Fruit fly (Drosophila melanogaster): ENCODE measurements around the gene GCC185.

DNA sequence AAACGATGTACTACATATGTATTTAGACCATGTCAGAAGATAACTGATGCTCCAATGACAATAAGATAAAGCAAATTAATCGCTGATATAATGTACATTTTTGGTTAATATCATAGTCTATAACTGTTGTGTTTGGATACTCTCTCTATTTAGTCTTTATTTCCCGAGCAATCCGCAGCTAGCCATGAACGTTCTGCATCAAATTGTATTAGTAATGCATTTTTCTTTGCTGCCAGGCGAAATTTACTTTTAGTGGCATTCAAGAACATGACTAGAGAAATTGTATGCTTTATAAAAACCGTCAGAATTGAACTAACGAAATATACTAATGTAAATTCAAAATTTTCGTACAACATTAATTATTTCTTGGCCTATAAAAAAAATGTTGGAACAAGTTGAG lies 39.2 kb upstream of the GCC185 start, which contains the start of gene GC2:
- TF ChIP-seq CG32121 (GFP tag; IDR thresholded peaks at IDR 0.05) (no peak), CG8159 (tag; optimal IDR thresholded peaks at IDR 0.05) (no peak), D1 (tag; optimal IDR thresholded peaks at IDR 0.05) (no peak)
